Worm (Caenorhabditis elegans) whole organism, young adult: ENCODE data around the gene cav-1.
"Not testable (repeated sequence)": the region's sequence is repeated elsewhere in the genome, so short reads cannot be mapped to it uniquely, and the experiment has no call there.

ENCODE experiments used
- C17E4.6 ChIP-seq: fragments of 200-800 bp; sonication (Bioruptor generic); IDR thresholded peaks from 2 replicates; pipeline ENCODE4 v1.3.6; 2022; ENCODE audit warnings: missing genetic modification reagents, missing genetic modification characterization, missing compliant biosample characterization
- D2030.7 ChIP-seq: fragments of 200-800 bp; sonication (Bioruptor generic); IDR thresholded peaks from 2 replicates; pipeline ENCODE4 v1.3.6; 2022; ENCODE audit warnings: missing genetic modification reagents, missing genetic modification characterization, missing compliant biosample characterization
- F49E8.2 ChIP-seq: sonication (generic microtip); optimal IDR thresholded peaks from 3 replicates; lab custom pipeline; 2017; ENCODE audit warnings: missing genetic modification characterization, mild to moderate bottlenecking, missing compliant biosample characterization, antibody characterized with exemption, moderate library complexity; ENCODE audit not compliant: insufficient read depth
- K12H6.12 ChIP-seq: fragments of 200-800 bp; sonication (Bioruptor generic); optimal IDR thresholded peaks from 2 replicates; lab custom pipeline; 2018; ENCODE audit warnings: mild to moderate bottlenecking, missing genetic modification characterization, missing compliant biosample characterization
- Y56A3A.18 ChIP-seq: fragments of 200-800 bp; sonication (Bioruptor generic); IDR thresholded peaks from 2 replicates; pipeline ENCODE4 v1.3.6; 2022; ENCODE audit warnings: missing genetic modification reagents, missing genetic modification characterization, missing compliant biosample characterization
- Y95B8A.8 ChIP-seq: fragments of 200-800 bp; sonication (Bioruptor generic); IDR thresholded peaks from 2 replicates; pipeline ENCODE4 v1.3.6; 2022; ENCODE audit warnings: missing genetic modification reagents, missing genetic modification characterization, missing compliant biosample characterization
- ZK185.1 ChIP-seq: sonication (generic microtip); optimal IDR thresholded peaks from 2 replicates; lab custom pipeline; 2016; ENCODE audit warnings: mild to moderate bottlenecking, missing genetic modification characterization, missing compliant biosample characterization; ENCODE audit not compliant: poor library complexity, severe bottlenecking
- aptf-3 ChIP-seq: fragments of 200-800 bp; sonication (Bioruptor generic); IDR thresholded peaks from 2 replicates; pipeline ENCODE4 v1.3.6; 2022; ENCODE audit warnings: missing genetic modification characterization, missing compliant biosample characterization
- atf-7 ChIP-seq: sonication (generic microtip); optimal IDR thresholded peaks from 2 replicates; lab custom pipeline; 2017; ENCODE audit warnings: mild to moderate bottlenecking, missing genetic modification characterization, missing compliant biosample characterization
- attf-3 ChIP-seq: fragments of 200-800 bp; sonication (Bioruptor generic); conservative IDR thresholded peaks from 2 replicates; pipeline ENCODE4 v1.3.6; 2022; ENCODE audit warnings: missing genetic modification reagents, missing genetic modification characterization, missing compliant biosample characterization
- attf-6 ChIP-seq: fragments of 200-800 bp; sonication (Bioruptor generic); IDR thresholded peaks from 2 replicates; pipeline ENCODE4 v1.3.6; 2022; ENCODE audit warnings: missing genetic modification reagents, missing genetic modification characterization, missing compliant biosample characterization
- bed-2 ChIP-seq: fragments of 200-800 bp; sonication (Bioruptor generic); IDR thresholded peaks from 2 replicates; pipeline ENCODE4 v1.3.6; 2022; ENCODE audit warnings: missing genetic modification reagents, missing genetic modification characterization, missing compliant biosample characterization
- ceh-100 ChIP-seq: fragments of 200-800 bp; sonication (Bioruptor generic); IDR thresholded peaks from 2 replicates; pipeline ENCODE4 v1.3.6; 2022; ENCODE audit warnings: missing genetic modification reagents, missing genetic modification characterization, missing compliant biosample characterization
- ceh-79 ChIP-seq: sonication (generic microtip); optimal IDR thresholded peaks from 2 replicates; lab custom pipeline; 2017; ENCODE audit warnings: mild to moderate bottlenecking, missing genetic modification characterization, missing compliant biosample characterization
- chd-7 ChIP-seq: sonication (generic microtip); optimal IDR thresholded peaks from 2 replicates; lab custom pipeline; 2016; ENCODE audit warnings: mild to moderate bottlenecking, missing genetic modification characterization, moderate library complexity, missing compliant biosample characterization
- die-1 ChIP-seq: sonication (generic microtip); optimal IDR thresholded peaks from 2 replicates; lab custom pipeline; 2016; ENCODE audit warnings: missing genotype, mild to moderate bottlenecking, missing genetic modification characterization, missing compliant biosample characterization
- him-1 ChIP-seq: sonication (generic microtip); optimal IDR thresholded peaks from 2 replicates; lab custom pipeline; 2016; ENCODE audit warnings: missing genotype, missing genetic modification reagents, missing genetic modification characterization, missing compliant biosample characterization
- hmg-20 ChIP-seq: fragments of 200-800 bp; sonication (Bioruptor generic); IDR thresholded peaks from 2 replicates; pipeline ENCODE4 v1.3.6; 2022; ENCODE audit warnings: missing genetic modification reagents, missing genetic modification characterization, missing compliant biosample characterization
- let-526 ChIP-seq: fragments of 200-800 bp; sonication (Bioruptor generic); IDR thresholded peaks from 2 replicates; pipeline ENCODE4 v1.3.6; 2022; ENCODE audit warnings: missing genetic modification reagents, missing genetic modification characterization, missing compliant biosample characterization
- madf-10 ChIP-seq: sonication (generic microtip); optimal IDR thresholded peaks from 2 replicates; lab custom pipeline; 2016; ENCODE audit warnings: mild to moderate bottlenecking, missing genetic modification characterization, missing compliant biosample characterization
- nhr-120 ChIP-seq: fragments of 200-800 bp; sonication (Bioruptor generic); IDR thresholded peaks from 2 replicates; pipeline ENCODE4 v1.3.6; 2022; ENCODE audit warnings: missing genetic modification characterization, missing compliant biosample characterization
- nhr-179 ChIP-seq: sonication (generic microtip); optimal IDR thresholded peaks from 2 replicates; lab custom pipeline; 2016; ENCODE audit warnings: mild to moderate bottlenecking, missing genetic modification characterization, missing compliant biosample characterization
- nhr-80 ChIP-seq: sonication (generic microtip); optimal IDR thresholded peaks from 2 replicates; lab custom pipeline; 2016; ENCODE audit warnings: missing genetic modification characterization, missing compliant biosample characterization
- repo-1 ChIP-seq: sonication (generic microtip); optimal IDR thresholded peaks from 2 replicates; lab custom pipeline; 2017; ENCODE audit warnings: mild to moderate bottlenecking, missing genetic modification characterization, missing compliant biosample characterization
- sptf-2 ChIP-seq: fragments of 200-800 bp; sonication (Bioruptor generic); optimal IDR thresholded peaks from 2 replicates; lab custom pipeline; 2018; ENCODE audit warnings: mild to moderate bottlenecking, missing genetic modification characterization, missing compliant biosample characterization
- unc-62 ChIP-seq: fragments of 150-350 bp; optimal IDR thresholded peaks from 2 replicates; lab custom pipeline; 2014; ENCODE audit warnings: missing biosample characterization, missing genetic modification reagents, missing genetic modification characterization
- zfh-2 ChIP-seq: fragments of 200-800 bp; sonication (Bioruptor generic); conservative IDR thresholded peaks from 2 replicates; pipeline ENCODE4 v1.3.6; 2022; ENCODE audit warnings: missing genetic modification reagents, missing genetic modification characterization, missing compliant biosample characterization
- ztf-18 ChIP-seq: sonication (generic microtip); optimal IDR thresholded peaks from 2 replicates; lab custom pipeline; 2016; ENCODE audit warnings: missing genotype, mild to moderate bottlenecking, missing genetic modification characterization, missing compliant biosample characterization
- ztf-6 ChIP-seq: fragments of 200-800 bp; sonication (Bioruptor generic); IDR thresholded peaks from 2 replicates; pipeline ENCODE4 v1.3.6; 2022; ENCODE audit warnings: missing genetic modification reagents, missing genetic modification characterization, missing compliant biosample characterization

Gene cav-1

DNA sequence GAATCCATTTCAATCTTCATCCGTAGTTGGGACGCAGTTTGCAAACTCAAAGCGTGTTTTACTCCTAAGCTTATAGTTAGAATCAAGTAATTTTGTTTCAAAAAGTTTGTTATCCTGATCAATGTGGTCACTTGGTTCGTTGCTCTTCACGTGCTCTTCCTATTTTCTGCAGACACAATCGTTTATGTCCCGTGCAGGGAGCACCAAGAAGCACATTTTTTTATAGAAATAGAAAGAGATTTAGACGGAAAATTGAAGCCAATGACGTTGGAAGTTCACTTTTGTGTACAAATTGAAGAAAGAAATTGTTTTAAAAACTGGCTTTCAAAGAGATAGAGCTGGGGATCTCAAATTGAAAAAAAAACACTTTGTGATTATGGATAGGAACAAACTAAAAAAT lies 10.6 kb upstream of the cav-1 start:
- no peak for TF ChIP-seq ztf-18
- TF ChIP-seq Y56A3A.18 (GFP tag; lab: Robert Waterston, UW), result no peak
- TF ChIP-seq madf-10, result no peak
- TF ChIP-seq attf-6 (GFP tag; lab: Robert Waterston, UW), result no peak
- TF ChIP-seq atf-7 (tag; lab: Kevin White, UChicago), result no peak
- TF ChIP-seq ztf-6 (GFP tag; lab: Robert Waterston, UW), result no peak
- no peak for TF ChIP-seq zfh-2 (GFP tag; lab: Robert Waterston, UW)
- no peak for TF ChIP-seq ceh-100 (GFP tag; lab: Robert Waterston, UW)
- no peak for TF ChIP-seq bed-2 (GFP tag; lab: Robert Waterston, UW)
- no peak for TF ChIP-seq nhr-120 (GFP tag; lab: Robert Waterston, UW)
- TF ChIP-seq die-1 (tag; lab: Kevin White, UChicago), result no peak

DNA sequence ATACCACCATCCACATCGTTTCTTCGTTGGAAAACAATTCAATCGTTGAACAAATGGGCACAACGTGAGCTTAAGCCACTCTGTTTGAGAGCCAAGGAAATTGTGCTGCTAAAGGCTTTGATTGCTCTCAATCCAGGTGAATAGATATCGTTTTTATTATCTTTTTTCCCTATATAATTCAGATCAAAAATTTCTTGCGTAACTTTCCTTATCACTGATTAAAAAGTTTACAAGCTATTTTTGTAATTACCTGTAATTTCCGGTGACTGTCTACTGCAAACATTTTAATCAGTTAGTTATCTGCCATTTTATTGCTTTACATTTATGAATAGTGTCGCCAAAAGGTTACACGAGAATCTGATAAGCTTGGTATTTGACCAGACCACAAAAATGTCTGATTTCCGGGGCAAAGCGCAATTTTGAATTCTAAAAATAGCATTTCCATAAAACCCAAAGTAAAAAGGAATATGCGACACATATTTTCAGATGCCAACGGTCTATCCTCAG lies 9.6 kb upstream of the cav-1 start:
- TF ChIP-seq aptf-3 (GFP tag; lab: Robert Waterston, UW) (no peak), nhr-120 (GFP tag; lab: Robert Waterston, UW) (no peak), nhr-80 (tag; lab: Kevin White, UChicago) (peak; percentile 12), nhr-179 (tag; lab: Kevin White, UChicago) (no peak), bed-2 (GFP tag; lab: Robert Waterston, UW) (no peak), hmg-20 (GFP tag; lab: Robert Waterston, UW) (no peak)
- TF ChIP-seq, all 124 proteins: peak for 1

DNA sequence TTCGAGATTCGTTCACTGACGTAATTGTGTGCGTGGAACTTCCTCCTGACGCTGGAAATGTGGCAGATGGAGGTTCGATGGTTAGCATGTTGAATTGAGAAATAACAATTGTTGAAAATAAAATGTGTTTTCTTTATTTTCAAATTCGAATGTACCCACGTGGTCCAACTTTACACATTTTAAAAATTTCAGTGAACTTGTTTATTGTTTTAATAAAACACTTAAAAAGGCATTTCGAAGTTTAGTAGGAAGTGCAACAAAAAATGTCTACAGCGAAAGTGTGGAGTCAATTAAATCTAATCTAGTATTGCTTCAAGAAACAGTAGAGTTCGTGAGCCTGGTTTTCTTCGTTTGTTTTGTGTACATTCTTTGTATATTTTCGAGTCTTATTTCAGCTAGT lies 6.1 kb upstream of the cav-1 start, which contains the start of gene ssp-36:
Gene ssp-36 (minus strand): TSS at position 101 of the 400 bp plus-strand sequence.
- TF ChIP-seq F49E8.2 (tag; lab: Kevin White, UChicago) (no peak), attf-3 (no peak), D2030.7 (GFP tag; lab: Robert Waterston, UW) (no peak), Y95B8A.8 (GFP tag; lab: Robert Waterston, UW) (no peak), ceh-79 (tag; lab: Kevin White, UChicago) (no peak), let-526 (no peak), ZK185.1 (tag; lab: Kevin White, UChicago) (no peak), sptf-2 (no peak)

DNA sequence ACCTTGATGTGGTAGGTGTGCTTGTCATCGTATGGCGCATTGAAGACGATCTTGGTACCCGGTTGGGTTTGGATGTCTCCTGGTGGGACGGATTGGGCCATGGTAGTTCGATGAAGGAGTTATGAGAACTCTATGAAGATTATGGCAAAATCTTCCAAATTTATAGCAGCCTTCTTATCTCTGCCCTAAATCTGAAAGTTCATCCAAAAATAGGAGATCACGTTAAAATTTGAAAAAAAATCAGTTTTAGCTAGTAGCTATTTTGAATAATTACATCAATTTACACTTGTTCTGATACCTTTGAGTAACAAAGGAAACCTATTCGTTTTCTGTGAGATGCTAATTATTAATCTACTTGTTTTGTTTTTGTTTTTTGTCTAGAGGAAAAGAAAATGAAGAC lies 5.3 kb upstream of the cav-1 start, which contains the start of gene msp-79:
Gene msp-79 (minus strand): TSS at position 101 of the 400 bp plus-strand sequence.
- TF ChIP-seq K12H6.12, ZK185.1, repo-1 (tag; lab: Kevin White, UChicago): not testable (repeated sequence)

DNA sequence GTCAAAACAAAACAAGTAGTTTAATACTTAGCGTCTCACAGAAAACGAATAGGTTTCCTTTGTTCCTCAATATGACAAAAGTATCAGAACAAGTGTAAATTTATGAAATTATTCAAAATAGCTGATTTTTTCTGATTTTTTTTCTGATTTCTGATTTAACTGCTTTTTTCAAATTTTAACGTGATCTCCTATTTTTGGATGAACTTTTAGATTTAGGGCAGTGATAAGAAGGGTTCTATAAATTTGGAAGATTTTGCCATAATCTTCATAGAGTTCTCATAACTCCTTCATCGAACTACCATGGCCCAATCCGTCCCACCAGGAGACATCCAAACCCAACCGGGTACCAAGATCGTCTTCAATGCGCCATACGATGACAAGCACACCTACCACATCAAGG lies 2.6 kb upstream of the cav-1 start, which contains the start of gene msp-78:
Gene msp-78 (plus strand): TSS at position 301 of the 400 bp plus-strand sequence.
- not testable (repeated sequence) for TF ChIP-seq chd-7, atf-7, him-1 (tag; lab: Kevin White, UChicago)

DNA sequence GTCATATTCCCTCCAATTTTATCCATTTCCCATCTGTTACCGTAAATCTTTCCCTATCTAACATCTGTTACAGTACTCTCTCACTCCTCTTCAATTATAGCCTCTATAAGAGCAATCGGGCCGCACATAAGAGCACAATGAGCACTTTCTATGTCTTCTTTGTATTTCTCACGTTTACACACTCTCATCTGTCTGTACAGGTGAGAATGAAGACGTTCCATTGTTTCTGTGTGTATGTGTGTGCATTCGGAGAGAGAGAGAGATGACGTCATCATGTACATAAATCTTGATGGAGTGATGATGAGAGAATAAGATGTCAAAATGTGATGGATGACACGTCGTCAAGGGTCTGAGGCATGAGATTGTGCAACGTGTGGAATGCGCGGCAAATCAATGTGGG lies 1.5 kb upstream of the cav-1 start:
- TF ChIP-seq unc-62, result peak; percentile 95
- no peak for TF ChIP-seq C17E4.6 (GFP tag; lab: Robert Waterston, UW)
- TF ChIP-seq, all 124 proteins: peak for 1
